Fruit fly (Drosophila melanogaster) whole organism, prepupa: ENCODE data around the gene CG32683.

Experiments
- CG10669 ChIP-seq: fragments of 200-800 bp; sonication (Bioruptor generic); optimal IDR thresholded peaks from 3 replicates; lab custom pipeline; 2018; ENCODE audit warnings: missing biosample characterization, mild to moderate bottlenecking, missing genetic modification characterization, moderate library complexity
- CG11294 ChIP-seq: fragments of 200-800 bp; sonication (Bioruptor generic); IDR thresholded peaks from 2 replicates; pipeline ENCODE4 v1.3.6; 2022; ENCODE audit warnings: missing biosample characterization, missing genetic modification characterization
- CG11762 ChIP-seq: fragments of 200-800 bp; sonication (Bioruptor generic); optimal IDR thresholded peaks from 3 replicates; lab custom pipeline; 2016; ENCODE audit warnings: missing biosample characterization, missing genetic modification characterization; ENCODE audit not compliant: insufficient read depth
- CG11902 ChIP-seq: fragments of 200-800 bp; sonication (Bioruptor generic); optimal IDR thresholded peaks from 3 replicates; lab custom pipeline; 2016; ENCODE audit warnings: missing biosample characterization, missing genetic modification characterization
- CG15336 ChIP-seq: fragments of 200-800 bp; sonication (Bioruptor generic); IDR thresholded peaks from 2 replicates; pipeline ENCODE4 v1.3.6; 2022; ENCODE audit warnings: missing biosample characterization, missing genetic modification characterization
- CG1621 ChIP-seq: fragments of 200-800 bp; sonication (Bioruptor generic); optimal IDR thresholded peaks from 3 replicates; lab custom pipeline; 2018; ENCODE audit warnings: missing biosample characterization, mild to moderate bottlenecking, missing genetic modification characterization
- CG16779 ChIP-seq: fragments of 200-800 bp; sonication (Bioruptor generic); optimal IDR thresholded peaks from 3 replicates; lab custom pipeline; 2017; ENCODE audit warnings: missing biosample characterization, mild to moderate bottlenecking, missing genetic modification characterization
- CG3032 ChIP-seq: fragments of 200-800 bp; optimal IDR thresholded peaks from 2 replicates; lab custom pipeline; 2019; ENCODE audit warnings: missing biosample characterization, mild to moderate bottlenecking, missing genetic modification characterization, moderate library complexity
- CG31627 ChIP-seq: fragments of 200-800 bp; sonication (Bioruptor generic); optimal IDR thresholded peaks from 3 replicates; lab custom pipeline; 2016; ENCODE audit warnings: missing biosample characterization, missing genetic modification characterization
- CG32006 ChIP-seq: fragments of 200-800 bp; sonication (Bioruptor generic); optimal IDR thresholded peaks from 3 replicates; lab custom pipeline; 2017; ENCODE audit warnings: missing biosample characterization, mild to moderate bottlenecking, missing genetic modification characterization
- CG34406 ChIP-seq: fragments of 200-800 bp; sonication (Bioruptor generic); optimal IDR thresholded peaks from 3 replicates; lab custom pipeline; 2016; ENCODE audit warnings: missing biosample characterization, missing genetic modification characterization
- CG3919 ChIP-seq: fragments of 200-800 bp; sonication (Bioruptor generic); optimal IDR thresholded peaks from 3 replicates; lab custom pipeline; 2016; ENCODE audit warnings: missing biosample characterization, missing genetic modification characterization
- CG4318 ChIP-seq: fragments of 200-800 bp; sonication (Bioruptor generic); optimal IDR thresholded peaks from 3 replicates; lab custom pipeline; 2017; ENCODE audit warnings: missing biosample characterization, mild to moderate bottlenecking, missing genetic modification characterization
- CG6163 ChIP-seq: fragments of 200-800 bp; sonication (Bioruptor generic); IDR thresholded peaks from 3 replicates; pipeline ENCODE4 v1.3.6; 2022; ENCODE audit warnings: missing biosample characterization, missing genetic modification characterization
- CG6792 ChIP-seq: fragments of 200-800 bp; sonication (Bioruptor generic); optimal IDR thresholded peaks from 3 replicates; lab custom pipeline; 2016; ENCODE audit warnings: missing biosample characterization, missing genetic modification characterization
- CG6808 ChIP-seq: fragments of 200-800 bp; sonication (Bioruptor generic); optimal IDR thresholded peaks from 3 replicates; lab custom pipeline; 2017; ENCODE audit warnings: missing biosample characterization, missing genetic modification characterization, mild to moderate bottlenecking, moderate library complexity, missing genetic modification reagents
- CG6854 ChIP-seq: fragments of 200-800 bp; sonication (Bioruptor generic); optimal IDR thresholded peaks from 2 replicates; lab custom pipeline; 2017; ENCODE audit warnings: missing biosample characterization, mild to moderate bottlenecking, missing genetic modification characterization
- CG7368 ChIP-seq: fragments of 200-800 bp; sonication (Bioruptor generic); optimal IDR thresholded peaks from 3 replicates; lab custom pipeline; 2016; ENCODE audit warnings: missing biosample characterization, missing genetic modification characterization
- CG9139 ChIP-seq: fragments of 200-800 bp; sonication (Bioruptor generic); optimal IDR thresholded peaks from 3 replicates; lab custom pipeline; 2017; ENCODE audit warnings: missing biosample characterization, mild to moderate bottlenecking, missing genetic modification characterization
- Eip75B ChIP-seq: fragments of 200-800 bp; sonication (Bioruptor generic); optimal IDR thresholded peaks from 3 replicates; lab custom pipeline; 2016; ENCODE audit warnings: missing biosample characterization, missing genetic modification characterization
- Eip78C ChIP-seq: fragments of 200-800 bp; sonication (Bioruptor generic); peaks from one replicate; lab custom pipeline; 2016; ENCODE audit warnings: missing biosample characterization, missing genetic modification characterization
- Eip93F ChIP-seq: fragments of 200-800 bp; sonication (Bioruptor generic); optimal IDR thresholded peaks from 2 replicates; lab custom pipeline; 2016; ENCODE audit warnings: missing biosample characterization, mild to moderate bottlenecking, missing genetic modification characterization
- Ets21C ChIP-seq: fragments of 200-800 bp; sonication (Bioruptor generic); optimal IDR thresholded peaks from 3 replicates; lab custom pipeline; 2016; ENCODE audit warnings: missing biosample characterization, missing genetic modification characterization
- Gug ChIP-seq: fragments of 200-800 bp; sonication (Bioruptor generic); IDR thresholded peaks from 2 replicates; pipeline ENCODE4 v1.3.6; 2022; ENCODE audit warnings: missing biosample characterization, missing genetic modification characterization
- Hr38 ChIP-seq: sonication (Bioruptor generic); optimal IDR thresholded peaks from 2 replicates; lab custom pipeline; 2016; ENCODE audit warnings: missing biosample characterization, missing genetic modification characterization
- Hr39 ChIP-seq: fragments of 200-800 bp; sonication (Bioruptor generic); optimal IDR thresholded peaks from 2 replicates; lab custom pipeline; 2016; ENCODE audit warnings: missing biosample characterization, missing genetic modification characterization
- Hr4 ChIP-seq: fragments of 200-800 bp; sonication (Bioruptor generic); optimal IDR thresholded peaks from 3 replicates; lab custom pipeline; 2016; ENCODE audit warnings: missing biosample characterization, missing genetic modification characterization
- Lpt ChIP-seq: fragments of 200-800 bp; sonication (Bioruptor generic); optimal IDR thresholded peaks from 3 replicates; lab custom pipeline; 2016; ENCODE audit warnings: missing biosample characterization, missing genetic modification characterization
- Met ChIP-seq: fragments of 200-800 bp; sonication (Bioruptor generic); optimal IDR thresholded peaks from 3 replicates; lab custom pipeline; 2016; ENCODE audit warnings: missing biosample characterization, missing genetic modification characterization
- OdsH ChIP-seq: fragments of 200-800 bp; sonication (Bioruptor generic); optimal IDR thresholded peaks from 3 replicates; lab custom pipeline; 2016; ENCODE audit warnings: missing biosample characterization, missing genetic modification characterization
- Smox ChIP-seq: fragments of 200-800 bp; sonication (Bioruptor generic); optimal IDR thresholded peaks from 3 replicates; lab custom pipeline; 2016; ENCODE audit warnings: missing biosample characterization, missing genetic modification characterization
- Sox14 ChIP-seq: fragments of 200-800 bp; sonication (Bioruptor generic); optimal IDR thresholded peaks from 3 replicates; lab custom pipeline; 2016; ENCODE audit warnings: missing biosample characterization, missing genetic modification characterization
- achi ChIP-seq: fragments of 200-800 bp; sonication (Bioruptor generic); optimal IDR thresholded peaks from 3 replicates; lab custom pipeline; 2016; ENCODE audit warnings: missing biosample characterization, missing genetic modification characterization
- acj6 ChIP-seq: fragments of 200-800 bp; sonication (Bioruptor generic); optimal IDR thresholded peaks from 3 replicates; lab custom pipeline; 2016; ENCODE audit warnings: missing biosample characterization, missing genetic modification characterization
- cyc ChIP-seq: fragments of 200-800 bp; sonication (Bioruptor generic); optimal IDR thresholded peaks from 3 replicates; lab custom pipeline; 2016; ENCODE audit warnings: missing biosample characterization, missing genetic modification characterization
- dac ChIP-seq: fragments of 200-800 bp; sonication (Bioruptor generic); optimal IDR thresholded peaks from 2 replicates; lab custom pipeline; 2017; ENCODE audit warnings: missing biosample characterization, mild to moderate bottlenecking, missing genetic modification characterization
- eg ChIP-seq: fragments of 200-800 bp; sonication (Bioruptor generic); IDR thresholded peaks from 3 replicates; pipeline ENCODE4 v1.3.6; 2022; ENCODE audit warnings: missing biosample characterization, missing genetic modification characterization
- esn ChIP-seq: fragments of 200-800 bp; sonication (Bioruptor generic); optimal IDR thresholded peaks from 2 replicates; lab custom pipeline; 2016; ENCODE audit warnings: missing biosample characterization, mild to moderate bottlenecking, missing genetic modification characterization, moderate library complexity
- fd59A ChIP-seq: fragments of 200-800 bp; sonication (Bioruptor generic); optimal IDR thresholded peaks from 2 replicates; lab custom pipeline; 2017; ENCODE audit warnings: missing biosample characterization, mild to moderate bottlenecking, missing genetic modification characterization, missing genetic modification reagents
- lz ChIP-seq: fragments of 200-800 bp; sonication (Bioruptor generic); optimal IDR thresholded peaks from 3 replicates; lab custom pipeline; 2016; ENCODE audit warnings: missing biosample characterization, missing genetic modification characterization
- net ChIP-seq: fragments of 200-800 bp; sonication (Bioruptor generic); optimal IDR thresholded peaks from 3 replicates; lab custom pipeline; 2016; ENCODE audit warnings: missing biosample characterization, missing genetic modification characterization
- salr ChIP-seq, 2 experiments: fragments of 200-800 bp; sonication (Bioruptor generic); optimal IDR thresholded peaks; 3 replicates each; lab custom pipeline; 2016 to 2018; ENCODE audit warnings: missing biosample characterization in 2 of 2, missing genetic modification characterization in 2 of 2, mild to moderate bottlenecking in 1 of 2
- spab ChIP-seq: fragments of 200-800 bp; sonication (Bioruptor generic); optimal IDR thresholded peaks from 2 replicates; lab custom pipeline; 2017; ENCODE audit warnings: missing biosample characterization, mild to moderate bottlenecking, missing genetic modification characterization, missing genetic modification reagents
- ss ChIP-seq, 2 experiments: fragments of 200-800 bp; sonication (Bioruptor generic); optimal IDR thresholded peaks; 2 replicates in 1 of 2; 3 replicates in 1 of 2; lab custom pipeline; 2017 to 2018; ENCODE audit warnings: mild to moderate bottlenecking in 2 of 2, missing biosample characterization in 2 of 2, missing genetic modification characterization in 2 of 2, moderate library complexity in 1 of 2
- svp ChIP-seq: fragments of 200-800 bp; sonication (Bioruptor generic); peaks from one replicate; lab custom pipeline; 2016; ENCODE audit warnings: missing biosample characterization, missing genetic modification characterization
- topi ChIP-seq: fragments of 200-800 bp; sonication (Bioruptor generic); optimal IDR thresholded peaks from 3 replicates; lab custom pipeline; 2016; ENCODE audit warnings: missing biosample characterization, missing genetic modification characterization

CG32683 gene

DNA sequence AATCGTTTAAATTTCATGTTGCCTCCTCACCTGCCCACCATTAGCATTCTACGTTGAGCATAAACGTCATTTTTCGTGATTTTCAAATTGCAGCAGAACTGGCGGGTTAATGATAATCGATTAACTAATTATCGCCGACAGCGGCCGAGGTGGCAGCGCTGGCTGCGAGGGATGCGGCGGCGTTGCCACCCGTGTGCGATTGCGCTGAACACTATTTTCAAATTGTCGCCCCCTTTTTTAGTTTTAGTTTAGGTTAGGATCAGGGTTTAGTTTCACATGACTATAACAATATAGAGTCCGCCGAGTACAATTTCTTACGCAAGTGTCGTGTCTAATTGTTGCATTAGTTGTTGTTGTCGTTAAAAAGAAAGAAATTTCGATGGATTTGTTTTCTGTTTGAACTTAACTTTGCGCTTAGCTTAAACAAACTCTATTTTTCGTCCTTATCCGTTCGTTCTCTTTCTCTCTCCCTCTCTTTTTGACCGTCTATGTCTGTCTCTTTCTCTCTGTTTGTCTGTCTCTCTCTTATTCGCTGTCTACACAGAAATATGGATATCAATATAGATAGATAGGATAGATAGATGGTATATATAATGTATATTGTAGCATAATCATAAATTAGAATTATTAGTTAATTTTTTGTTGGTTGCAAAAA is 8.5 kb upstream of the CG32683 start (continued):
- TF ChIP-seq CG10669 (GFP tag; lab: Kevin White, UChicago) (no peak), CG7368 (GFP tag; lab: Kevin White, UChicago) (no peak), CG15336 (no peak), Sox14 (peak; percentile 13), cyc (GFP tag; lab: Kevin White, UChicago) (no peak), Gug (no peak), CG6792 (GFP tag; lab: Kevin White, UChicago) (no peak), CG1621 (no peak), fd59A (GFP tag; lab: Kevin White, UChicago) (no peak), CG11902 (no peak), acj6 (no peak), CG16779 (tag; lab: Kevin White, UChicago) (no peak), Met (no peak)

- TF ChIP-seq CG11294 (GFP tag; lab: Robert Waterston, UW) (no peak), topi (GFP tag; lab: Kevin White, UChicago) (no peak), Sox14 (no peak), Gug (no peak), Eip78C (GFP tag; lab: Kevin White, UChicago) (peak; percentile 69), CG6808 (GFP tag; lab: Kevin White, UChicago) (no peak), svp (GFP tag; lab: Kevin White, UChicago) (no peak), CG1621 (no peak), esn (peak; percentile 25), Smox (GFP tag; lab: Kevin White, UChicago) (no peak), Hr38 (no peak), CG11902 (no peak), lz (no peak), CG7368 (GFP tag; lab: Kevin White, UChicago) (peak; percentile 18), Eip75B (no peak), OdsH (GFP tag; lab: Kevin White, UChicago) (no peak), CG3919 (peak; percentile 25), CG6854 (GFP tag; lab: Kevin White, UChicago) (peak; percentile 36), Lpt (GFP tag; lab: Kevin White, UChicago) (no peak), CG34406 (GFP tag; lab: Kevin White, UChicago) (peak; percentile 14), eg (GFP tag; lab: Robert Waterston, UW) (no peak), dac (GFP tag; lab: Kevin White, UChicago) (no peak), Eip93F (GFP tag; lab: Kevin White, UChicago) (no peak), achi (GFP tag; lab: Kevin White, UChicago) (peak; percentile 11), cyc (GFP tag; lab: Kevin White, UChicago) (no peak)
Measured at dm6 chrX:10461938-10462337, 7.2 kb upstream of the CG32683 start.

DNA sequence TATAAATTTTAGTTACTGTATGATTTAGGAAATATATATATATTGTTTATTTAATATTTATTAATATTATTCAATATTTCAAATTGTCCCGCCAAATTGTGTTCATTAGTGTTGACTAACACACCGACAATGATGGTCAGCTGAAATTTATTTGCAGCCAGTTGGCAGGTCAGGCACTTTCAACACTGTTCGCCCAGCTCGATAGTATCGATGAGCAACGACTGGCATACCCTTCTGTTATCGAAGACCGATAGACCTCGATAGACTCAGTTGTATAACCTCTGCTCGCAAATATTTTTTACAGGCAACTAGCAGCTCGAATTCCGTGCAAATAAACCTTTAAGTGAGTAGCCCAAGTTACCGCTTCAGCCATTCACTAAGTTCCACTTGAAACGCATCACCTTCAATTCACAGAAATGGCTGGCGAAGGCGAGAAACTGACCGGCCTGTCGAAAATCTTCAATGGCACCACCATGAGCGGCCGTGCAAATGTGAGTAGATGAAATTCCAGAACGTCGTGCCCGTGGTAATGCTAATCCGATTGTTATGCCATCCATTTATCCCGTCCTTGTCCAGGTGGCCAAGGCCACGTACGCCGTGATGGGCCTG is 5.9 kb upstream of the CG32683 start, which contains the start of gene Neb-cGP:
Neb-cGP (plus strand) TSS at position 231 of the 609 bp plus-strand sequence.
- peak; percentile 40 for TF ChIP-seq OdsH (GFP tag; lab: Kevin White, UChicago)
- TF ChIP-seq Gug, result no peak
- no peak for TF ChIP-seq CG32006 (GFP tag; lab: Kevin White, UChicago)
- peak; percentile 23 for TF ChIP-seq CG3032
- TF ChIP-seq salr (GFP tag; optimal IDR thresholded peaks at IDR 0.05; lab: Kevin White, UChicago), result no peak
- no peak for TF ChIP-seq Hr38
- TF ChIP-seq CG6854 (GFP tag; lab: Kevin White, UChicago), result no peak
- TF ChIP-seq net (GFP tag; lab: Kevin White, UChicago), result peak; percentile 21
- TF ChIP-seq CG11902, result peak; percentile 9
- no peak for TF ChIP-seq CG16779 (tag; lab: Kevin White, UChicago)
- peak; percentile 48 for TF ChIP-seq CG3919
- peak; percentile 44 for TF ChIP-seq CG7368 (GFP tag; lab: Kevin White, UChicago)
- TF ChIP-seq svp (GFP tag; lab: Kevin White, UChicago), result no peak
- TF ChIP-seq CG31627 (GFP tag; lab: Kevin White, UChicago), result peak; percentile 39
- peak; percentile 24 for TF ChIP-seq Met
- TF ChIP-seq ss (GFP tag; optimal IDR thresholded peaks at IDR 0.05; lab: Kevin White, UChicago), result peak in 1 of 2 experiments; percentile 5
- TF ChIP-seq CG11762 (GFP tag; lab: Kevin White, UChicago), result no peak
- TF ChIP-seq CG6163, result no peak
- TF ChIP-seq Hr4, result no peak
- no peak for TF ChIP-seq CG1621
- peak; percentile 27 for TF ChIP-seq Smox (GFP tag; lab: Kevin White, UChicago)
- no peak for TF ChIP-seq CG9139
- no peak for TF ChIP-seq spab (GFP tag; lab: Kevin White, UChicago)
- peak; percentile 36 for TF ChIP-seq Hr39 (GFP tag; lab: Kevin White, UChicago)
- peak; percentile 11 for TF ChIP-seq achi (GFP tag; lab: Kevin White, UChicago)
- TF ChIP-seq lz, result peak; percentile 46
- TF ChIP-seq Ets21C (GFP tag; lab: Kevin White, UChicago), result peak; percentile 35
- TF ChIP-seq CG4318 (GFP tag; lab: Kevin White, UChicago), result no peak
